Worm (Caenorhabditis elegans) whole organism, midembryonic: ENCODE data around the gene K01D12.8.

ENCODE experiments used
- klf-2 ChIP-seq: fragments of 200-800 bp; sonication (Bioruptor generic); conservative IDR thresholded peaks from 2 replicates; pipeline ENCODE4 v1.3.6; 2022; ENCODE audit warnings: missing genetic modification reagents, missing genetic modification characterization, missing compliant biosample characterization
- ztf-23 ChIP-seq: fragments of 200-800 bp; sonication (Bioruptor generic); IDR thresholded peaks from 2 replicates; pipeline ENCODE4 v1.3.6; 2022; ENCODE audit warnings: missing genetic modification reagents, missing genetic modification characterization, missing compliant biosample characterization

DNA sequence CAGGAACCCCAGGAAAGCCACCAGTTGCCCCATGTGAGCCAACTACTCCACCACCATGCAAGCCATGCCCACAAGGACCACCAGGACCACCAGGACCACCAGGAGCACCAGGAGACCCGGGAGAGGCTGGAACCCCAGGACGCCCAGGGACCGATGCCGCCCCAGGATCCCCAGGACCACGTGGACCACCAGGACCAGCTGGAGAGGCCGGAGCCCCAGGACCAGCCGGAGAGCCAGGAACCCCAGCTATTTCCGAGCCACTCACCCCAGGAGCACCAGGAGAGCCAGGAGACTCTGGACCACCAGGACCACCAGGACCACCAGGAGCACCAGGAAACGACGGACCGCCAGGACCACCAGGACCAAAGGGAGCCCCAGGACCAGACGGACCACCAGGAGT is 49.0 kb upstream of the K01D12.8 start:
- TF ChIP-seq ztf-23 (no peak), klf-2 (GFP tag; lab: Robert Waterston, UW) (no peak)
